Fruit fly (Drosophila melanogaster) whole organism, embryonic: Measurements from ENCODE around the gene Esyt2.
A peak's percentile ranks its signal among the peaks of the same experiment; 100 is the strongest.

ENCODE experiments used
- Bgb ChIP-seq: fragments of 200-800 bp; sonication (Bioruptor generic); IDR thresholded peaks from 2 replicates; pipeline ENCODE4 v1.3.6; 2022; ENCODE audit warnings: missing biosample characterization, missing genetic modification characterization; ENCODE audit not compliant: partially characterized antibody
- Bteb2 ChIP-seq: fragments of 200-800 bp; sonication (Bioruptor generic); optimal IDR thresholded peaks from 2 replicates; lab custom pipeline; 2016; ENCODE audit warnings: missing biosample characterization, missing genetic modification characterization
- CG10209 ChIP-seq: fragments of 200-800 bp; sonication (Bioruptor generic); optimal IDR thresholded peaks from 3 replicates; lab custom pipeline; 2017; ENCODE audit warnings: missing biosample characterization, mild to moderate bottlenecking, missing genetic modification characterization, missing genetic modification reagents
- CG10274 ChIP-seq: fragments of 200-800 bp; sonication (Bioruptor generic); optimal IDR thresholded peaks from 3 replicates; lab custom pipeline; 2017; ENCODE audit warnings: missing biosample characterization, mild to moderate bottlenecking, missing genetic modification characterization
- CG10654 ChIP-seq: fragments of 200-800 bp; sonication (Bioruptor generic); optimal IDR thresholded peaks from 2 replicates; lab custom pipeline; 2016; ENCODE audit warnings: missing biosample characterization, missing genetic modification characterization
- CG10959 ChIP-seq: fragments of 200-800 bp; sonication (Bioruptor generic); IDR thresholded peaks from 2 replicates; pipeline ENCODE4 v1.3.6; 2022; ENCODE audit warnings: missing biosample characterization, missing genetic modification characterization
- CG11398 ChIP-seq: fragments of 200-800 bp; sonication (Bioruptor generic); optimal IDR thresholded peaks from 2 replicates; lab custom pipeline; 2016; ENCODE audit warnings: missing biosample characterization, missing genetic modification characterization
- CG12942 ChIP-seq: fragments of 200-800 bp; sonication (Bioruptor generic); optimal IDR thresholded peaks from 3 replicates; lab custom pipeline; 2016; ENCODE audit warnings: missing biosample characterization, missing genetic modification characterization
- CG13296 ChIP-seq: fragments of 200-800 bp; sonication (Bioruptor generic); optimal IDR thresholded peaks from 3 replicates; lab custom pipeline; 2018; ENCODE audit warnings: missing biosample characterization, mild to moderate bottlenecking, missing genetic modification characterization
- CG13775 ChIP-seq: fragments of 200-800 bp; sonication (Bioruptor generic); optimal IDR thresholded peaks from 3 replicates; lab custom pipeline; 2017; ENCODE audit warnings: missing biosample characterization, mild to moderate bottlenecking, missing genetic modification characterization
- CG17912 ChIP-seq: fragments of 200-800 bp; sonication (Bioruptor generic); optimal IDR thresholded peaks from 2 replicates; lab custom pipeline; 2018; ENCODE audit warnings: missing biosample characterization, mild to moderate bottlenecking, missing genetic modification characterization
- CG2129 ChIP-seq: fragments of 200-800 bp; sonication (Bioruptor generic); IDR thresholded peaks from 2 replicates; pipeline ENCODE4 v1.3.6; 2022; ENCODE audit warnings: missing biosample characterization, missing genetic modification characterization; ENCODE audit not compliant: partially characterized antibody
- CG2875 ChIP-seq: fragments of 200-800 bp; sonication (Bioruptor generic); optimal IDR thresholded peaks from 2 replicates; lab custom pipeline; 2017; ENCODE audit warnings: missing biosample characterization, mild to moderate bottlenecking, missing genetic modification characterization, missing genetic modification reagents
- CG31224 ChIP-seq: fragments of 200-800 bp; sonication (Bioruptor generic); IDR thresholded peaks from 2 replicates; pipeline ENCODE4 v1.3.6; 2022; ENCODE audit warnings: missing biosample characterization, missing genetic modification characterization
- CG32767 ChIP-seq: fragments of 200-800 bp; sonication (Bioruptor generic); IDR thresholded peaks from 2 replicates; pipeline ENCODE4 v1.3.6; 2022; ENCODE audit warnings: missing biosample characterization, missing genetic modification characterization
- CG4707 ChIP-seq: fragments of 200-800 bp; sonication (Bioruptor generic); optimal IDR thresholded peaks from 2 replicates; lab custom pipeline; 2018; ENCODE audit warnings: missing biosample characterization, mild to moderate bottlenecking, missing genetic modification characterization, moderate library complexity
- CG6272 ChIP-seq: fragments of 200-800 bp; sonication (Bioruptor generic); IDR thresholded peaks from 2 replicates; pipeline ENCODE4 v1.3.6; 2022; ENCODE audit warnings: missing biosample characterization, missing genetic modification characterization
- CG6813 ChIP-seq: fragments of 200-800 bp; sonication (Bioruptor generic); optimal IDR thresholded peaks from 2 replicates; lab custom pipeline; 2017; ENCODE audit warnings: missing biosample characterization, missing genetic modification characterization, mild to moderate bottlenecking, moderate library complexity, missing genetic modification reagents
- CG8281 ChIP-seq: fragments of 200-800 bp; sonication (Bioruptor generic); optimal IDR thresholded peaks from 2 replicates; lab custom pipeline; 2018; ENCODE audit warnings: missing biosample characterization, mild to moderate bottlenecking, missing genetic modification characterization, moderate library complexity
- CG8944 ChIP-seq: fragments of 200-800 bp; sonication (Bioruptor generic); optimal IDR thresholded peaks from 3 replicates; lab custom pipeline; 2016; ENCODE audit warnings: missing biosample characterization, missing genetic modification characterization
- CG9609 ChIP-seq: fragments of 200-800 bp; sonication (Bioruptor generic); optimal IDR thresholded peaks from 3 replicates; lab custom pipeline; 2016; ENCODE audit warnings: missing biosample characterization, missing genetic modification characterization
- CG9797 ChIP-seq: fragments of 200-800 bp; sonication (Bioruptor generic); optimal IDR thresholded peaks from 3 replicates; lab custom pipeline; 2018; ENCODE audit warnings: missing biosample characterization, mild to moderate bottlenecking, missing genetic modification characterization
- Doc3 ChIP-seq: fragments of 200-800 bp; sonication (Bioruptor generic); IDR thresholded peaks from 3 replicates; pipeline ENCODE4 v1.3.6; 2022; ENCODE audit warnings: missing biosample characterization, missing genetic modification characterization; ENCODE audit not compliant: partially characterized antibody
- Drgx ChIP-seq: fragments of 200-800 bp; sonication (Bioruptor generic); IDR thresholded peaks from 2 replicates; pipeline ENCODE4 v1.3.6; 2022; ENCODE audit warnings: missing biosample characterization, missing genetic modification characterization
- E2f2 ChIP-seq: fragments of 200-800 bp; sonication (Bioruptor generic); IDR thresholded peaks from 2 replicates; pipeline ENCODE4 v1.3.6; 2022; ENCODE audit warnings: missing biosample characterization, missing genetic modification characterization
- ERR ChIP-seq: fragments of 200-800 bp; sonication (Bioruptor generic); optimal IDR thresholded peaks from 2 replicates; lab custom pipeline; 2016; ENCODE audit warnings: missing biosample characterization, missing genetic modification characterization
- Fer2 ChIP-seq: fragments of 200-800 bp; sonication (Bioruptor generic); optimal IDR thresholded peaks from 2 replicates; lab custom pipeline; 2018; ENCODE audit warnings: missing biosample characterization, mild to moderate bottlenecking, missing genetic modification characterization, moderate library complexity
- H2.0 ChIP-seq: fragments of 200-800 bp; sonication (Bioruptor generic); IDR thresholded peaks from 2 replicates; pipeline ENCODE4 v1.3.6; 2022; ENCODE audit warnings: missing biosample characterization, missing genetic modification characterization
- Hey ChIP-seq: fragments of 200-800 bp; sonication (Bioruptor generic); optimal IDR thresholded peaks from 3 replicates; lab custom pipeline; 2018; ENCODE audit warnings: missing biosample characterization, mild to moderate bottlenecking, missing genetic modification characterization
- Lim3 ChIP-seq: fragments of 200-800 bp; sonication (Bioruptor generic); IDR thresholded peaks from 2 replicates; pipeline ENCODE4 v1.3.6; 2022; ENCODE audit warnings: missing biosample characterization, missing genetic modification characterization
- Neu2 ChIP-seq: fragments of 200-800 bp; sonication (Bioruptor generic); optimal IDR thresholded peaks from 3 replicates; lab custom pipeline; 2016; ENCODE audit warnings: missing biosample characterization, missing genetic modification characterization, borderline replicate concordance
- Rfx ChIP-seq: fragments of 200-800 bp; sonication (Bioruptor generic); IDR thresholded peaks from 2 replicates; pipeline ENCODE4 v1.3.6; 2022; ENCODE audit warnings: missing biosample characterization, missing genetic modification characterization
- cas ChIP-seq: fragments of 200-800 bp; sonication (Bioruptor generic); IDR thresholded peaks from 2 replicates; pipeline ENCODE4 v1.3.6; 2022; ENCODE audit warnings: missing biosample characterization, missing genetic modification characterization
- croc ChIP-seq: fragments of 200-800 bp; sonication (Bioruptor generic); conservative IDR thresholded peaks from 3 replicates; pipeline ENCODE4 v1.3.6; 2022; ENCODE audit warnings: missing biosample characterization, missing genetic modification characterization
- cwo ChIP-seq: fragments of 200-800 bp; sonication (Bioruptor generic); optimal IDR thresholded peaks from 3 replicates; lab custom pipeline; 2017; ENCODE audit warnings: missing biosample characterization, missing genetic modification characterization, mild to moderate bottlenecking, moderate library complexity, missing genetic modification reagents
- danr ChIP-seq: fragments of 200-800 bp; sonication (Bioruptor generic); IDR thresholded peaks from 2 replicates; pipeline ENCODE4 v1.3.6; 2022; ENCODE audit warnings: missing biosample characterization, missing genetic modification characterization
- ems ChIP-seq: fragments of 200-800 bp; sonication (Bioruptor generic); optimal IDR thresholded peaks from 3 replicates; lab custom pipeline; 2016; ENCODE audit warnings: missing biosample characterization, missing genetic modification characterization
- ewg ChIP-seq: fragments of 200-800 bp; sonication (Bioruptor generic); optimal IDR thresholded peaks from 3 replicates; lab custom pipeline; 2017; ENCODE audit warnings: mild to moderate bottlenecking, missing biosample characterization, missing genetic modification reagents, missing genetic modification characterization
- ftz-f1 ChIP-seq: fragments of 200-800 bp; sonication (Bioruptor generic); optimal IDR thresholded peaks from 2 replicates; lab custom pipeline; 2016; ENCODE audit warnings: missing biosample characterization, missing genetic modification characterization
- her ChIP-seq: fragments of 200-800 bp; sonication (Bioruptor generic); optimal IDR thresholded peaks from 2 replicates; lab custom pipeline; 2016; ENCODE audit warnings: missing biosample characterization, missing genetic modification characterization
- nau ChIP-seq: fragments of 200-800 bp; sonication (Bioruptor generic); optimal IDR thresholded peaks from 3 replicates; lab custom pipeline; 2017; ENCODE audit warnings: missing biosample characterization, mild to moderate bottlenecking, missing genetic modification characterization, missing genetic modification reagents
- nom ChIP-seq: fragments of 200-800 bp; sonication (Bioruptor generic); optimal IDR thresholded peaks from 2 replicates; lab custom pipeline; 2017; ENCODE audit warnings: missing biosample characterization, missing genetic modification characterization, mild to moderate bottlenecking, moderate library complexity, missing genetic modification reagents
- org-1 ChIP-seq: fragments of 200-800 bp; sonication (Bioruptor generic); optimal IDR thresholded peaks from 2 replicates; lab custom pipeline; 2017; ENCODE audit warnings: missing biosample characterization, missing genetic modification characterization
- ro ChIP-seq: fragments of 200-800 bp; sonication (Bioruptor generic); IDR thresholded peaks from 2 replicates; pipeline ENCODE4 v1.3.6; 2022; ENCODE audit warnings: missing biosample characterization, missing genetic modification characterization
- sens-2 ChIP-seq: fragments of 200-800 bp; sonication (Bioruptor generic); IDR thresholded peaks from 2 replicates; pipeline ENCODE4 v1.3.6; 2022; ENCODE audit warnings: missing biosample characterization, missing genetic modification characterization
- slbo ChIP-seq: fragments of 200-800 bp; sonication (Bioruptor generic); IDR thresholded peaks from 2 replicates; pipeline ENCODE4 v1.3.6; 2022; ENCODE audit warnings: missing biosample characterization, missing genetic modification characterization
- slou ChIP-seq: fragments of 200-800 bp; sonication (Bioruptor generic); optimal IDR thresholded peaks from 3 replicates; lab custom pipeline; 2016; ENCODE audit warnings: missing biosample characterization, missing genetic modification characterization
- so ChIP-seq: fragments of 200-800 bp; sonication (Bioruptor generic); IDR thresholded peaks from 3 replicates; pipeline ENCODE4 v1.3.6; 2022; ENCODE audit warnings: missing biosample characterization, missing genetic modification characterization
- sqz ChIP-seq: fragments of 200-800 bp; sonication (Bioruptor generic); optimal IDR thresholded peaks from 3 replicates; lab custom pipeline; 2018; ENCODE audit warnings: missing biosample characterization, mild to moderate bottlenecking, missing genetic modification characterization
- tin ChIP-seq: fragments of 200-800 bp; sonication (Bioruptor generic); optimal IDR thresholded peaks from 3 replicates; lab custom pipeline; 2016; ENCODE audit warnings: missing biosample characterization, missing genetic modification characterization
- wor ChIP-seq: fragments of 200-800 bp; sonication (Bioruptor generic); IDR thresholded peaks from 2 replicates; pipeline ENCODE4 v1.3.6; 2022; ENCODE audit warnings: missing biosample characterization, missing genetic modification characterization

The Esyt2 gene

dm6 chr3R:24565748-24566239, 21.3 kb downstream of the Esyt2 start (continued):
- TF ChIP-seq CG31224 (no peak), slbo (GFP tag; lab: Robert Waterston, UW) (no peak), CG12942 (GFP tag; lab: Kevin White, UChicago) (peak; percentile 13), so (GFP tag; lab: Robert Waterston, UW) (peak; percentile 89; the same call in 2 of the 3 replicates), her (GFP tag; lab: Kevin White, UChicago) (no peak), slou (GFP tag; lab: Kevin White, UChicago) (no peak), CG32767 (GFP tag; lab: Robert Waterston, UW) (peak; percentile 51; the same call in 1 of the 2 replicates), Rfx (GFP tag; lab: Robert Waterston, UW) (peak; percentile 49; the same call in 1 of the 2 replicates), CG10959 (GFP tag; lab: Robert Waterston, UW) (no peak), Drgx (GFP tag; lab: Robert Waterston, UW) (peak; percentile 36; the same call in 1 of the 2 replicates), CG6813 (GFP tag; lab: Kevin White, UChicago) (peak; percentile 83), E2f2 (GFP tag; lab: Robert Waterston, UW) (peak; percentile 54; the same call in 1 of the 2 replicates), CG10654 (no peak), Hey (tag; lab: Kevin White, UChicago) (peak; percentile 52), CG2875 (GFP tag; lab: Kevin White, UChicago) (peak; percentile 39), org-1 (peak; percentile 39), ro (GFP tag; lab: Robert Waterston, UW) (no peak), Bgb (GFP tag; lab: Robert Waterston, UW) (no peak), CG11398 (GFP tag; lab: Kevin White, UChicago) (peak; percentile 42), sens-2 (GFP tag; lab: Robert Waterston, UW) (no peak), CG9609 (GFP tag; lab: Kevin White, UChicago) (no peak), CG13296 (GFP tag; lab: Kevin White, UChicago) (peak; percentile 86), nau (GFP tag; lab: Kevin White, UChicago) (peak; percentile 87), Neu2 (GFP tag; lab: Kevin White, UChicago) (no peak), CG17912 (GFP tag; lab: Kevin White, UChicago) (peak; percentile 37), danr (GFP tag; lab: Robert Waterston, UW) (no peak), croc (GFP tag; lab: Robert Waterston, UW) (no peak), wor (GFP tag; lab: Robert Waterston, UW) (no peak), ERR (GFP tag; lab: Kevin White, UChicago) (no peak), CG6272 (no peak), Bteb2 (GFP tag; lab: Kevin White, UChicago) (no peak), cwo (GFP tag; lab: Kevin White, UChicago) (peak; percentile 71), CG9797 (GFP tag; lab: Kevin White, UChicago) (no peak), Fer2 (peak; percentile 8), CG4707 (GFP tag; lab: Kevin White, UChicago) (peak; percentile 68), tin (GFP tag; lab: Kevin White, UChicago) (no peak), CG10274 (GFP tag; lab: Kevin White, UChicago) (no peak), ewg (GFP tag; lab: Kevin White, UChicago) (peak; percentile 58), ftz-f1 (GFP tag; lab: Kevin White, UChicago) (peak; percentile 92), sqz (GFP tag; lab: Kevin White, UChicago) (peak; percentile 60), Doc3 (no peak), H2.0 (GFP tag; lab: Robert Waterston, UW) (no peak), CG2129 (GFP tag; lab: Robert Waterston, UW) (no peak), ems (GFP tag; lab: Kevin White, UChicago) (no peak), cas (0 out of 2 replicates have a peak, but pooled peaks have one; percentile 16), CG10209 (GFP tag; lab: Kevin White, UChicago) (peak; percentile 53), CG13775 (GFP tag; lab: Kevin White, UChicago) (no peak), CG8944 (no peak), Lim3 (no peak), nom (GFP tag; lab: Kevin White, UChicago) (peak; percentile 59), CG8281 (no peak)
